Fruit fly (Drosophila melanogaster) whole organism, pupa: Measurements from ENCODE around the gene CG18223.

Experiments
- CG10348 ChIP-seq: fragments of 200-800 bp; sonication (Bioruptor generic); IDR thresholded peaks from 2 replicates; pipeline ENCODE4 v1.3.6; 2022; ENCODE audit warnings: missing biosample characterization, missing genetic modification characterization
- CG12605 ChIP-seq: fragments of 200-800 bp; sonication (Bioruptor generic); IDR thresholded peaks from 2 replicates; pipeline ENCODE4 v1.3.6; 2022; ENCODE audit warnings: missing biosample characterization, missing genetic modification characterization
- CG13204 ChIP-seq: fragments of 200-800 bp; sonication (Bioruptor generic); optimal IDR thresholded peaks from 2 replicates; lab custom pipeline; 2018; ENCODE audit warnings: missing biosample characterization, mild to moderate bottlenecking, missing genetic modification characterization, moderate library complexity
- CG14655 ChIP-seq: fragments of 200-800 bp; sonication (Bioruptor generic); optimal IDR thresholded peaks from 3 replicates; lab custom pipeline; 2017; ENCODE audit warnings: mild to moderate bottlenecking, missing biosample characterization, missing genetic modification reagents, missing genetic modification characterization
- CG15710 ChIP-seq: fragments of 200-800 bp; sonication (Bioruptor generic); optimal IDR thresholded peaks from 2 replicates; lab custom pipeline; 2018; ENCODE audit warnings: missing biosample characterization, mild to moderate bottlenecking, missing genetic modification characterization, moderate library complexity
- CG17806 ChIP-seq: fragments of 200-800 bp; sonication (Bioruptor generic); optimal IDR thresholded peaks from 2 replicates; lab custom pipeline; 2018; ENCODE audit warnings: missing biosample characterization, mild to moderate bottlenecking, missing genetic modification characterization, moderate library complexity
- CG32121 ChIP-seq: fragments of 200-800 bp; sonication (Bioruptor generic); IDR thresholded peaks from 2 replicates; pipeline ENCODE4 v1.3.6; 2022; ENCODE audit warnings: missing biosample characterization, missing genetic modification characterization
- CG34367 ChIP-seq: fragments of 200-800 bp; sonication (Bioruptor generic); optimal IDR thresholded peaks from 2 replicates; lab custom pipeline; 2018; ENCODE audit warnings: missing biosample characterization, mild to moderate bottlenecking, missing genetic modification characterization
- CG4496 ChIP-seq: fragments of 200-800 bp; sonication (Bioruptor generic); IDR thresholded peaks from 3 replicates; pipeline ENCODE4 v1.3.6; 2022; ENCODE audit warnings: missing biosample characterization, missing genetic modification characterization
- CG8159 ChIP-seq: fragments of 200-800 bp; sonication (Bioruptor generic); optimal IDR thresholded peaks from 3 replicates; lab custom pipeline; 2018; ENCODE audit warnings: missing biosample characterization, mild to moderate bottlenecking, missing genetic modification characterization, moderate library complexity
- CG8301 ChIP-seq: fragments of 200-800 bp; sonication (Bioruptor generic); optimal IDR thresholded peaks from 2 replicates; lab custom pipeline; 2018; ENCODE audit warnings: missing biosample characterization, mild to moderate bottlenecking, missing genetic modification characterization
- CG9948 ChIP-seq: fragments of 200-800 bp; sonication (Bioruptor generic); optimal IDR thresholded peaks from 2 replicates; lab custom pipeline; 2018; ENCODE audit warnings: missing biosample characterization, mild to moderate bottlenecking, missing genetic modification characterization, moderate library complexity
- D1 ChIP-seq: fragments of 200-800 bp; sonication (Bioruptor generic); optimal IDR thresholded peaks from 2 replicates; lab custom pipeline; 2018; ENCODE audit warnings: missing biosample characterization, mild to moderate bottlenecking, missing genetic modification characterization, moderate library complexity
- EcR ChIP-seq: fragments of 200-800 bp; sonication (Bioruptor generic); optimal IDR thresholded peaks from 3 replicates; lab custom pipeline; 2019; ENCODE audit warnings: missing biosample characterization, missing genetic modification characterization, mild to moderate bottlenecking, moderate library complexity, missing genetic modification reagents
- Ets98B ChIP-seq: fragments of 200-800 bp; sonication (Bioruptor generic); IDR thresholded peaks from 2 replicates; pipeline ENCODE4 v1.3.6; 2022; ENCODE audit warnings: missing biosample characterization, missing genetic modification characterization
- Pif1A ChIP-seq: fragments of 200-800 bp; sonication (Bioruptor generic); optimal IDR thresholded peaks from 3 replicates; lab custom pipeline; 2016; ENCODE audit warnings: missing biosample characterization, missing genetic modification characterization
- Pif1B ChIP-seq: fragments of 200-800 bp; sonication (Bioruptor generic); optimal IDR thresholded peaks from 3 replicates; lab custom pipeline; 2016; ENCODE audit warnings: missing biosample characterization, missing genetic modification characterization
- Snoo ChIP-seq: fragments of 200-800 bp; sonication (Bioruptor generic); optimal IDR thresholded peaks from 3 replicates; lab custom pipeline; 2017; ENCODE audit warnings: missing biosample characterization, mild to moderate bottlenecking, missing genetic modification characterization, inconsistent platforms
- fd96Ca ChIP-seq: fragments of 200-800 bp; sonication (Bioruptor generic); IDR thresholded peaks from 3 replicates; pipeline ENCODE4 v1.3.6; 2022; ENCODE audit warnings: missing biosample characterization, missing genetic modification characterization
- gl ChIP-seq: fragments of 200-800 bp; sonication (Bioruptor generic); optimal IDR thresholded peaks from 2 replicates; lab custom pipeline; 2018; ENCODE audit warnings: missing biosample characterization, mild to moderate bottlenecking, missing genetic modification characterization
- rn ChIP-seq: fragments of 200-800 bp; sonication (Bioruptor generic); IDR thresholded peaks from 2 replicates; pipeline ENCODE4 v1.3.6; 2022; ENCODE audit warnings: missing biosample characterization, missing genetic modification characterization

The CG18223 gene

dm6 chr3L:18920219-18920618 is at the start of gene CG18223:
Gene CG18223 (minus strand): TSS chr3L:18920319.
- TF ChIP-seq CG8159 (tag; lab: Kevin White, UChicago) = no peak
- TF ChIP-seq Ets98B = no peak
- no peak for TF ChIP-seq CG32121 (GFP tag; lab: Robert Waterston, UW)
- no peak for TF ChIP-seq gl (tag; lab: Kevin White, UChicago)
- TF ChIP-seq D1 (tag; lab: Kevin White, UChicago) = no peak
- TF ChIP-seq CG8301 (tag; lab: Kevin White, UChicago) = no peak
- no peak for TF ChIP-seq CG10348 (GFP tag; lab: Robert Waterston, UW)
- no peak for TF ChIP-seq CG34367 (tag; lab: Kevin White, UChicago)
- TF ChIP-seq Pif1A (GFP tag; lab: Kevin White, UChicago) = no peak
- no peak for TF ChIP-seq Snoo (tag; lab: Kevin White, UChicago)
- no peak for TF ChIP-seq CG4496 (GFP tag; lab: Robert Waterston, UW)
- TF ChIP-seq, all 21 proteins: peak for 0

dm6 chr3L:18968193-18968969 is 48.3 kb upstream of the CG18223 start:
- TF ChIP-seq CG34367 (tag; lab: Kevin White, UChicago) (no peak), Snoo (tag; lab: Kevin White, UChicago) (no peak), CG8301 (tag; lab: Kevin White, UChicago) (no peak), CG14655 (GFP tag; lab: Kevin White, UChicago) (no peak), CG10348 (GFP tag; lab: Robert Waterston, UW) (no peak), Pif1B (GFP tag; lab: Kevin White, UChicago) (no peak), Ets98B (no peak), rn (GFP tag; lab: Robert Waterston, UW) (no peak), CG12605 (no peak), fd96Ca (GFP tag; lab: Robert Waterston, UW) (no peak), EcR (no peak), gl (tag; lab: Kevin White, UChicago) (no peak), D1 (tag; lab: Kevin White, UChicago) (no peak)

- TF ChIP-seq EcR (no peak), Pif1A (GFP tag; lab: Kevin White, UChicago) (no peak), CG9948 (tag; lab: Kevin White, UChicago) (no peak), CG8159 (tag; lab: Kevin White, UChicago) (no peak), CG17806 (tag; lab: Kevin White, UChicago) (no peak), fd96Ca (GFP tag; lab: Robert Waterston, UW) (no peak), CG13204 (GFP tag; lab: Kevin White, UChicago) (no peak), Pif1B (GFP tag; lab: Kevin White, UChicago) (no peak), CG8301 (tag; lab: Kevin White, UChicago) (no peak), gl (tag; lab: Kevin White, UChicago) (no peak), CG12605 (no peak), CG32121 (GFP tag; lab: Robert Waterston, UW) (no peak), D1 (tag; lab: Kevin White, UChicago) (no peak), Ets98B (no peak), CG34367 (tag; lab: Kevin White, UChicago) (no peak), CG10348 (GFP tag; lab: Robert Waterston, UW) (no peak), rn (GFP tag; lab: Robert Waterston, UW) (no peak), CG15710 (no peak), CG4496 (GFP tag; lab: Robert Waterston, UW) (no peak), CG14655 (GFP tag; lab: Kevin White, UChicago) (no peak)
Measured at dm6 chr3L:18957032-18957431, 36.9 kb upstream of the CG18223 start.

DNA sequence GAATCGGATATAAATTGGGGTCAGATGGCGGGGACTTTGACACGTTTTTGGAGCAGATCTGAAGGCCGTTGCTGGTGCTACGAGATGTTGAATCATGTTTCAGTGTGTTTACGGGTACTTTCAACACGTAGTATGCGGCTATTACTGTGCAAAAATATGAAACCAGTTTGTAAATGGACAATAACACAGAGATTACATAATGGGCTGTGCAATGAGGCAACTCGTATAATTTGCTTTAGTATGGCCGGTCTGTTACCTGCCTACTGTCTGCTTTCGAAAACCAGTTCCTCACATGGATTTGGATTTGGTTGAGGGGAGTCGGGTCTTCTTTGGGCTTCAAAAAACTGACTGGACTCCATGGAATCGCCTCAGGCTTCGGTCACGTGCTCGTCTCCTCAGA is 32.3 kb upstream of the CG18223 start:
- TF ChIP-seq EcR = peak; percentile 63
- no peak for TF ChIP-seq rn (GFP tag; lab: Robert Waterston, UW)
- TF ChIP-seq Snoo (tag; lab: Kevin White, UChicago) = peak; percentile 38

dm6 chr3L:18950359-18950758 is 30.2 kb upstream of the CG18223 start, which contains the start of gene CG6836:
Gene CG6836 (plus strand): TSS chr3L:18950629.
- peak; percentile 38; the same call in 1 of the 2 replicates for TF ChIP-seq CG32121 (GFP tag; lab: Robert Waterston, UW)
- TF ChIP-seq CG4496 (GFP tag; lab: Robert Waterston, UW) = 0 out of 3 replicates have a peak, but pooled peaks have one; percentile 29
- TF ChIP-seq CG15710 = no peak
- no peak for TF ChIP-seq Snoo (tag; lab: Kevin White, UChicago)

- no peak for TF ChIP-seq rn (GFP tag; lab: Robert Waterston, UW)
- no peak for TF ChIP-seq CG34367 (tag; lab: Kevin White, UChicago)
- no peak for TF ChIP-seq D1 (tag; lab: Kevin White, UChicago)
Measured at dm6 chr3L:18949137-18949536, 29.0 kb upstream of the CG18223 start.
